Worm (Caenorhabditis elegans) whole organism, L4/young adult: ENCODE data around the gene syp-1.

Source experiments
- dao-5 ChIP-seq: sonication (generic microtip); optimal IDR thresholded peaks from 2 replicates; lab custom pipeline; 2016; ENCODE audit warnings: missing genotype, missing genetic modification characterization, moderate library complexity, missing compliant biosample characterization
- him-1 ChIP-seq: sonication (generic microtip); optimal IDR thresholded peaks from 2 replicates; lab custom pipeline; 2016; ENCODE audit warnings: missing genotype, missing genetic modification reagents, missing genetic modification characterization, missing compliant biosample characterization

DNA sequence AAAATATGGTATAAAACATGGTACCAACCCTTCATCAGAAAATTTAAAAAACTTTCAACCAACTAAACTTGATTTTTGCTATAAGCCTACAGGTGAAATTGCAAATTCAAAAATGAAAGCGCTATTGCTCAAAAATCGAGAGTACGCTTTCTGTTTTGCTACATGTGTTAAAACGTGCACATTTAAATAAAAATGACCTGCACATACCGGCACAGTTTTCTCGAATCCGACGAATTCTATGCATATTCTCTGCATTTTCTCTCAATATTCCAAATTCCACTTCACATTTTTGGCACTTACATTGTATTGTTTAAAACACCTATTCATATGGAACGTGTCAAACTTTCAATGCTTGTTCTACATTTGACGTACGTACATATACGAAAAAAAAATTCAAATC, 6.4 kb downstream of the syp-1 start, which contains the start of gene srh-145:
- TF ChIP-seq him-1 (tag; lab: Kevin White, UChicago) = no peak
- no peak for TF ChIP-seq dao-5 (tag; lab: Kevin White, UChicago)
